Fruit fly (Drosophila melanogaster): ENCODE measurements around the gene CG3040.

The CG3040 gene

dm6 chrX:6969364-6970137 is 3.6 kb downstream of the CG3040 start, which contains the start of gene CG4586 (continued):
- TF ChIP-seq CG1621 (tag; optimal IDR thresholded peaks at IDR 0.05) (peak; percentile 99), CG11294 (GFP tag; IDR thresholded peaks at IDR 0.05) (peak; percentile 96), CG15336 (GFP tag; IDR thresholded peaks at IDR 0.05) (peak; percentile 100), Hr4 (GFP tag; optimal IDR thresholded peaks at IDR 0.05) (peak; percentile 97), CG8119 (GFP tag; IDR thresholded peaks at IDR 0.05) (peak; percentile 99), CG3032 (tag; optimal IDR thresholded peaks at IDR 0.05) (peak; percentile 96), fd85E (GFP tag; optimal IDR thresholded peaks at IDR 0.05) (peak; percentile 96), CG3919 (GFP tag; optimal IDR thresholded peaks at IDR 0.05) (peak; percentile 99), CG31627 (GFP tag; optimal IDR thresholded peaks at IDR 0.05) (peak; percentile 96), lz (GFP tag; optimal IDR thresholded peaks at IDR 0.05) (peak; percentile 97), Lpt (GFP tag; optimal IDR thresholded peaks at IDR 0.05) (peak; percentile 98), ss (GFP tag; optimal IDR thresholded peaks at IDR 0.05) (peak; percentile 98), pdm3 (GFP tag; optimal IDR thresholded peaks at IDR 0.05) (peak; percentile 98), Gug (GFP tag; IDR thresholded peaks at IDR 0.05) (peak; percentile 97), svp (GFP tag) (peak; percentile 100), achi (GFP tag; optimal IDR thresholded peaks at IDR 0.05) (peak; percentile 97), salr (GFP tag; optimal IDR thresholded peaks at IDR 0.05) (peak; percentile 94 to 97), Hr38 (GFP tag; optimal IDR thresholded peaks at IDR 0.05) (peak; percentile 77), acj6 (GFP tag; optimal IDR thresholded peaks at IDR 0.05) (peak; percentile 96), CG11902 (GFP tag; optimal IDR thresholded peaks at IDR 0.05) (peak; percentile 81), CG7368 (GFP tag; optimal IDR thresholded peaks at IDR 0.05) (peak; percentile 99), CG4318 (GFP tag; optimal IDR thresholded peaks at IDR 0.05) (peak; percentile 94), Eip78C (GFP tag) (peak; percentile 99), CG6792 (GFP tag; optimal IDR thresholded peaks at IDR 0.05) (peak; percentile 97), CG8632 (GFP tag; optimal IDR thresholded peaks at IDR 0.05) (peak; percentile 97), CG6808 (GFP tag; optimal IDR thresholded peaks at IDR 0.05) (peak; percentile 98), dac (GFP tag; optimal IDR thresholded peaks at IDR 0.05) (peak; percentile 95), CG16779 (tag; optimal IDR thresholded peaks at IDR 0.05) (peak; percentile 98)

dm6 chrX:6968564-6968963 is 4.6 kb downstream of the CG3040 start, which contains the start of gene Setd3:
Gene Setd3 (minus strand): TSS chrX:6968750.
- no peak for TF ChIP-seq CG3032 (tag; optimal IDR thresholded peaks at IDR 0.05)
- TF ChIP-seq Lpt (GFP tag; optimal IDR thresholded peaks at IDR 0.05): no peak
- no peak for TF ChIP-seq acj6 (GFP tag; optimal IDR thresholded peaks at IDR 0.05)
- no peak for TF ChIP-seq Hr39 (GFP tag; optimal IDR thresholded peaks at IDR 0.05)
- TF ChIP-seq Sox102F (GFP tag; optimal IDR thresholded peaks at IDR 0.05): no peak
- TF ChIP-seq CG10631 (GFP tag; optimal IDR thresholded peaks at IDR 0.05): no peak
- 0 out of 3 replicates have a peak, but pooled peaks have one; percentile 6 for TF ChIP-seq eg (GFP tag; IDR thresholded peaks at IDR 0.05)
- peak; percentile 8; the same call in 1 of the 2 replicates for TF ChIP-seq CG15336 (GFP tag; IDR thresholded peaks at IDR 0.05)
- no peak for TF ChIP-seq esn (GFP tag; optimal IDR thresholded peaks at IDR 0.05)
- TF ChIP-seq Gug (GFP tag; IDR thresholded peaks at IDR 0.05): no peak
- TF ChIP-seq CG1621 (tag; optimal IDR thresholded peaks at IDR 0.05): no peak
- TF ChIP-seq lz (GFP tag; optimal IDR thresholded peaks at IDR 0.05): no peak
- TF ChIP-seq CG16779 (tag; optimal IDR thresholded peaks at IDR 0.05): no peak
- no peak for TF ChIP-seq pdm3 (GFP tag; optimal IDR thresholded peaks at IDR 0.05)
- TF ChIP-seq achi (GFP tag; optimal IDR thresholded peaks at IDR 0.05): no peak
- TF ChIP-seq CG9139 (GFP tag; optimal IDR thresholded peaks at IDR 0.05): no peak
- TF ChIP-seq spab (GFP tag; optimal IDR thresholded peaks at IDR 0.05): no peak
- no peak for TF ChIP-seq OdsH (GFP tag; optimal IDR thresholded peaks at IDR 0.05)
- no peak for TF ChIP-seq fkh (GFP tag; optimal IDR thresholded peaks at IDR 0.05)
- TF ChIP-seq fd85E (GFP tag; optimal IDR thresholded peaks at IDR 0.05): no peak
- no peak for TF ChIP-seq Hr4 (GFP tag; optimal IDR thresholded peaks at IDR 0.05)
- peak; percentile 1 for TF ChIP-seq Eip78C (GFP tag)
- no peak for TF ChIP-seq salr (GFP tag; optimal IDR thresholded peaks at IDR 0.05)

All from whole organism, prepupa.